Fruit fly (Drosophila melanogaster) whole organism, embryonic: Measurements from ENCODE around the gene Vha55.
A peak's percentile ranks its signal among the peaks of the same experiment; 100 is the strongest.

ENCODE experiments used
- Blimp-1 ChIP-seq: fragments of 200-800 bp; sonication (Bioruptor generic); optimal IDR thresholded peaks from 3 replicates; lab custom pipeline; 2018; ENCODE audit warnings: missing biosample characterization, missing genetic modification characterization, mild to moderate bottlenecking, moderate library complexity, missing genetic modification reagents
- CG1024 ChIP-seq: fragments of 200-800 bp; sonication (Bioruptor generic); IDR thresholded peaks from 2 replicates; pipeline ENCODE4 v1.3.6; 2022; ENCODE audit warnings: missing biosample characterization, missing genetic modification characterization
- CG10321 ChIP-seq: fragments of 200-800 bp; sonication (Bioruptor generic); IDR thresholded peaks from 2 replicates; pipeline ENCODE4 v1.3.6; 2022; ENCODE audit warnings: missing biosample characterization, missing genetic modification characterization
- CG10366 ChIP-seq: fragments of 200-800 bp; sonication (Bioruptor generic); IDR thresholded peaks from 2 replicates; pipeline ENCODE4 v1.3.6; 2022; ENCODE audit warnings: missing biosample characterization, missing genetic modification characterization
- CG12071 ChIP-seq: fragments of 200-800 bp; sonication (Bioruptor generic); optimal IDR thresholded peaks from 3 replicates; lab custom pipeline; 2018; ENCODE audit warnings: missing biosample characterization, mild to moderate bottlenecking, missing genetic modification characterization
- CG18599 ChIP-seq: fragments of 200-800 bp; sonication (Bioruptor generic); optimal IDR thresholded peaks from 3 replicates; lab custom pipeline; 2017; ENCODE audit warnings: missing biosample characterization, missing genetic modification characterization, mild to moderate bottlenecking, moderate library complexity, missing genetic modification reagents
- CG2120 ChIP-seq: fragments of 200-800 bp; sonication (Bioruptor generic); optimal IDR thresholded peaks from 3 replicates; lab custom pipeline; 2016; ENCODE audit warnings: missing biosample characterization, missing genetic modification characterization
- CG30431 ChIP-seq: fragments of 200-800 bp; sonication (Bioruptor generic); optimal IDR thresholded peaks from 2 replicates; lab custom pipeline; 2017; ENCODE audit warnings: missing biosample characterization, missing genetic modification characterization
- CG32532 ChIP-seq: fragments of 200-800 bp; sonication (Bioruptor generic); IDR thresholded peaks from 2 replicates; pipeline ENCODE4 v1.3.6; 2022; ENCODE audit warnings: missing biosample characterization, missing genetic modification characterization
- CG34376 ChIP-seq: fragments of 200-800 bp; sonication (Bioruptor generic); optimal IDR thresholded peaks from 2 replicates; lab custom pipeline; 2018; ENCODE audit warnings: missing biosample characterization, mild to moderate bottlenecking, missing genetic modification characterization
- CG3838 ChIP-seq: fragments of 200-800 bp; sonication (Bioruptor generic); optimal IDR thresholded peaks from 3 replicates; lab custom pipeline; 2016; ENCODE audit warnings: missing biosample characterization, missing genetic modification characterization
- CG6791 ChIP-seq: fragments of 200-800 bp; sonication (Bioruptor generic); IDR thresholded peaks from 3 replicates; pipeline ENCODE4 v1.3.6; 2022; ENCODE audit warnings: missing biosample characterization, missing genetic modification characterization; ENCODE audit not compliant: partially characterized antibody
- CG7372 ChIP-seq: fragments of 200-800 bp; sonication (Bioruptor generic); IDR thresholded peaks from 2 replicates; pipeline ENCODE4 v1.3.6; 2022; ENCODE audit warnings: missing biosample characterization, missing genetic modification characterization
- Chrac-16 ChIP-seq: fragments of 200-800 bp; sonication (Bioruptor generic); optimal IDR thresholded peaks from 3 replicates; lab custom pipeline; 2016; ENCODE audit warnings: missing biosample characterization, missing genetic modification characterization
- D ChIP-seq, 2 experiments: fragments of 200-800 bp in 1 of 2; fragments of >200 bp in 1 of 2; sonication (Bioruptor generic) in 1 of 2; optimal IDR thresholded peaks; 2 replicates in 1 of 2; 3 replicates in 1 of 2; lab custom pipeline; 2017; ENCODE audit warnings: mild to moderate bottlenecking in 1 of 2, missing biosample characterization in 1 of 2, missing genetic modification characterization in 1 of 2, missing genetic modification reagents in 1 of 2
- D19A ChIP-seq: fragments of 200-800 bp; optimal IDR thresholded peaks from 3 replicates; lab custom pipeline; 2019; ENCODE audit warnings: missing biosample characterization, mild to moderate bottlenecking, missing genetic modification characterization, moderate library complexity
- Dek ChIP-seq: fragments of 200-800 bp; sonication (Bioruptor generic); optimal IDR thresholded peaks from 3 replicates; lab custom pipeline; 2019; ENCODE audit warnings: missing biosample characterization, mild to moderate bottlenecking, missing genetic modification characterization, moderate library complexity
- Doc3 ChIP-seq: fragments of 200-800 bp; sonication (Bioruptor generic); IDR thresholded peaks from 3 replicates; pipeline ENCODE4 v1.3.6; 2022; ENCODE audit warnings: missing biosample characterization, missing genetic modification characterization; ENCODE audit not compliant: partially characterized antibody
- Dp ChIP-seq: fragments of 200-800 bp; sonication (Bioruptor generic); optimal IDR thresholded peaks from 2 replicates; lab custom pipeline; 2018; ENCODE audit warnings: missing biosample characterization, mild to moderate bottlenecking, missing genetic modification characterization, moderate library complexity
- E2f2 ChIP-seq: fragments of 200-800 bp; sonication (Bioruptor generic); IDR thresholded peaks from 2 replicates; pipeline ENCODE4 v1.3.6; 2022; ENCODE audit warnings: missing biosample characterization, missing genetic modification characterization
- Eip74EF ChIP-seq, 2 experiments: fragments of 200-800 bp in 1 of 2; fragments of >200 bp in 1 of 2; sonication (Bioruptor generic) in 1 of 2; optimal IDR thresholded peaks; 2 replicates each; lab custom pipeline; 2017 to 2019; ENCODE audit warnings: missing biosample characterization in 2 of 2, missing genetic modification characterization in 2 of 2, mild to moderate bottlenecking in 1 of 2, moderate library complexity in 1 of 2
- HLH4C ChIP-seq: fragments of 200-800 bp; sonication (Bioruptor generic); IDR thresholded peaks from 3 replicates; pipeline ENCODE4 v1.3.6; 2022; ENCODE audit warnings: missing biosample characterization, missing genetic modification characterization; ENCODE audit not compliant: partially characterized antibody
- Hey ChIP-seq: fragments of 200-800 bp; sonication (Bioruptor generic); optimal IDR thresholded peaks from 3 replicates; lab custom pipeline; 2018; ENCODE audit warnings: missing biosample characterization, mild to moderate bottlenecking, missing genetic modification characterization
- Hmr ChIP-seq: fragments of 200-800 bp; sonication (Bioruptor generic); optimal IDR thresholded peaks from 3 replicates; lab custom pipeline; 2017; ENCODE audit warnings: mild to moderate bottlenecking, missing biosample characterization, missing genetic modification reagents, missing genetic modification characterization
- Lpt ChIP-seq: fragments of >200 bp; optimal IDR thresholded peaks from 2 replicates; lab custom pipeline; 2018; ENCODE audit warnings: missing biosample characterization, missing genetic modification characterization
- MTF-1 ChIP-seq: fragments of 200-800 bp; sonication (Bioruptor generic); optimal IDR thresholded peaks from 2 replicates; lab custom pipeline; 2018; ENCODE audit warnings: missing biosample characterization, mild to moderate bottlenecking, missing genetic modification characterization, borderline replicate concordance
- Sin3A ChIP-seq: fragments of >200 bp; optimal IDR thresholded peaks from 2 replicates; lab custom pipeline; 2018
- Vsx1 ChIP-seq: fragments of 200-800 bp; sonication (Bioruptor generic); optimal IDR thresholded peaks from 2 replicates; lab custom pipeline; 2017; ENCODE audit warnings: missing biosample characterization, mild to moderate bottlenecking, missing genetic modification characterization, missing genetic modification reagents
- ab ChIP-seq: fragments of 200-800 bp; sonication (Bioruptor generic); optimal IDR thresholded peaks from 2 replicates; lab custom pipeline; 2016; ENCODE audit warnings: missing biosample characterization, missing genetic modification characterization
- btn ChIP-seq: fragments of 200-800 bp; sonication (Bioruptor generic); optimal IDR thresholded peaks from 2 replicates; lab custom pipeline; 2016; ENCODE audit warnings: missing biosample characterization, missing genetic modification characterization
- chn ChIP-seq: fragments of 200-800 bp; sonication (Bioruptor generic); optimal IDR thresholded peaks from 2 replicates; lab custom pipeline; 2016; ENCODE audit warnings: missing biosample characterization, missing genetic modification characterization
- ci ChIP-seq: fragments of 200-800 bp; sonication (Bioruptor generic); IDR thresholded peaks from 3 replicates; pipeline ENCODE4 v1.3.6; 2022; ENCODE audit warnings: missing biosample characterization, missing genetic modification characterization
- crp ChIP-seq, 2 experiments: fragments of 200-800 bp; sonication (Bioruptor generic); optimal IDR thresholded peaks; 2 replicates in 1 of 2; 3 replicates in 1 of 2; lab custom pipeline; 2017; ENCODE audit warnings: missing biosample characterization in 2 of 2, missing genetic modification characterization in 2 of 2, mild to moderate bottlenecking in 1 of 2, moderate library complexity in 1 of 2
- cwo ChIP-seq: fragments of 200-800 bp; sonication (Bioruptor generic); optimal IDR thresholded peaks from 3 replicates; lab custom pipeline; 2017; ENCODE audit warnings: missing biosample characterization, missing genetic modification characterization, mild to moderate bottlenecking, moderate library complexity, missing genetic modification reagents
- grau ChIP-seq: fragments of 200-800 bp; optimal IDR thresholded peaks from 3 replicates; lab custom pipeline; 2019; ENCODE audit warnings: missing biosample characterization, mild to moderate bottlenecking, missing genetic modification characterization, moderate library complexity
- gsb ChIP-seq: fragments of 200-800 bp; sonication (Bioruptor generic); IDR thresholded peaks from 2 replicates; pipeline ENCODE4 v1.3.6; 2022; ENCODE audit warnings: missing biosample characterization, missing genetic modification characterization
- hkb ChIP-seq, 2 experiments: fragments of 200-800 bp in 1 of 2; fragments of >200 bp in 1 of 2; sonication (Bioruptor generic) in 1 of 2; IDR thresholded peaks in 1 of 2; optimal IDR thresholded peaks in 1 of 2; 2 replicates each; pipeline versions ENCODE4 v1.3.6 to Lab custom; 2017 to 2022; ENCODE audit warnings: missing biosample characterization in 1 of 2, missing genetic modification characterization in 1 of 2
- lab ChIP-seq: fragments of 200-800 bp; sonication (Bioruptor generic); optimal IDR thresholded peaks from 3 replicates; lab custom pipeline; 2017; ENCODE audit warnings: missing biosample characterization, missing genetic modification characterization, mild to moderate bottlenecking, moderate library complexity, missing genetic modification reagents
- lilli ChIP-seq: fragments of 200-800 bp; sonication (Bioruptor generic); optimal IDR thresholded peaks from 3 replicates; lab custom pipeline; 2016; ENCODE audit warnings: missing biosample characterization, missing genetic modification characterization
- pb ChIP-seq: fragments of 200-800 bp; sonication (Bioruptor generic); optimal IDR thresholded peaks from 3 replicates; lab custom pipeline; 2016; ENCODE audit warnings: missing biosample characterization, missing genetic modification characterization
- peb ChIP-seq: fragments of 200-800 bp; sonication (Bioruptor generic); IDR thresholded peaks from 2 replicates; pipeline ENCODE4 v1.3.6; 2022; ENCODE audit warnings: missing biosample characterization, missing genetic modification characterization
- prd ChIP-seq, 3 experiments: fragments of >200 bp in 2 of 3; fragments of 200-800 bp in 1 of 3; sonication (Bioruptor generic) in 1 of 3; optimal IDR thresholded peaks in 2 of 3; IDR thresholded peaks in 1 of 3; 2 replicates in 2 of 3; 3 replicates in 1 of 3; pipeline versions ENCODE4 v1.3.6 to Lab custom; 2017 to 2022; ENCODE audit warnings: missing biosample characterization in 1 of 3, missing genetic modification characterization in 1 of 3
- sd ChIP-seq: fragments of 200-800 bp; sonication (Bioruptor generic); optimal IDR thresholded peaks from 3 replicates; lab custom pipeline; 2018; ENCODE audit warnings: missing biosample characterization, mild to moderate bottlenecking, missing genetic modification characterization, moderate library complexity
- slbo ChIP-seq: fragments of 200-800 bp; sonication (Bioruptor generic); IDR thresholded peaks from 2 replicates; pipeline ENCODE4 v1.3.6; 2022; ENCODE audit warnings: missing biosample characterization, missing genetic modification characterization
- sr ChIP-seq: fragments of 200-800 bp; sonication (Bioruptor generic); IDR thresholded peaks from 3 replicates; pipeline ENCODE4 v1.3.6; 2022; ENCODE audit warnings: missing biosample characterization, missing genetic modification characterization
- stwl ChIP-seq: fragments of 200-800 bp; sonication (Bioruptor generic); optimal IDR thresholded peaks from 3 replicates; lab custom pipeline; 2018; ENCODE audit warnings: missing biosample characterization, mild to moderate bottlenecking, missing genetic modification characterization, moderate library complexity
- tin ChIP-seq: fragments of 200-800 bp; sonication (Bioruptor generic); optimal IDR thresholded peaks from 3 replicates; lab custom pipeline; 2016; ENCODE audit warnings: missing biosample characterization, missing genetic modification characterization
- tio ChIP-seq: fragments of 200-800 bp; sonication (Bioruptor generic); optimal IDR thresholded peaks from 2 replicates; lab custom pipeline; 2017; ENCODE audit warnings: missing biosample characterization, missing genetic modification characterization, inconsistent platforms

Vha55 gene

DNA sequence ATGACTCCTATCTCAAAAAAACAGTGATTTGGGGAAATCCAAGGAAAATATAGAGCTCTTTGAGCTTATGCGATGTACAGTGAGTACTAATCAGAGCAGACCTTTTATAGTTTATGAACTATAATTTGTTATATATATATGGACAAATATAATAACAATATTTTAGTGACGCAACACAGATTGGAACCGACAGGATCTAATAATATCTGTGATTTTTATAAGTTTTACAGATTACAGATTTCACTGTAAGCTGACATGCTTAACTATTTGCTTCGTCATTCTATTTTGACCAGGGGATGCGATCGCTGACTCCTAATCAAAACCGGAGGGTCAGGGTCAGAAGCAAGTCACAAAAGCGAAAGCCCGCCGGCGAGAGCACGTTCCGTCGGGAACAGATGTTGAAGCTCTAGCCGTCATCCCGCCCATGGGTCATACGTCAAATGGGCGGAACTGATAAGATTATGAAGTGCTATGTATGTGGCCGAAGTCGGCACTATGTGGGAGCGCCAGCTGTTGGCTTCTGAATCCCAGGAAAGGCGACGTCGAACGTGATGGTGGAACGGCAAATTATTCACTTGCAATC, 46.5 kb upstream of the Vha55 start, which contains the start of gene Gnmt (continued):
- TF ChIP-seq CG10321 (GFP tag; lab: Robert Waterston, UW) (no peak), btn (GFP tag; lab: Kevin White, UChicago) (no peak), CG12071 (GFP tag; lab: Kevin White, UChicago) (no peak), slbo (GFP tag; lab: Robert Waterston, UW) (no peak), CG7372 (no peak), tio (no peak), Chrac-16 (GFP tag; lab: Kevin White, UChicago) (no peak), ci (GFP tag; lab: Robert Waterston, UW) (0 out of 3 replicates have a peak, but pooled peaks have one; percentile 16), gsb (GFP tag; lab: Robert Waterston, UW) (no peak), lab (GFP tag; lab: Kevin White, UChicago) (peak; percentile 22), CG18599 (peak; percentile 70), peb (no peak), hkb (optimal IDR thresholded peaks at IDR 0.05; lab: Kevin White, UChicago) (no peak), hkb (GFP tag; IDR thresholded peaks at IDR 0.05; lab: Robert Waterston, UW) (0 out of 2 replicates have a peak, but pooled peaks have one; percentile 9), Dp (no peak), cwo (GFP tag; lab: Kevin White, UChicago) (peak; percentile 86), Eip74EF (GFP tag; optimal IDR thresholded peaks at IDR 0.05; lab: Kevin White, UChicago) (no peak), crp (GFP tag; optimal IDR thresholded peaks at IDR 0.05; lab: Kevin White, UChicago) (no peak), pb (GFP tag; lab: Kevin White, UChicago) (no peak), tin (GFP tag; lab: Kevin White, UChicago) (no peak), CG6791 (no peak), lilli (no peak), Vsx1 (no peak), grau (tag; lab: Kevin White, UChicago) (peak; percentile 78), prd (optimal IDR thresholded peaks at IDR 0.05; lab: Kevin White, UChicago) (no peak), prd (GFP tag; IDR thresholded peaks at IDR 0.05; lab: Robert Waterston, UW) (0 out of 3 replicates have a peak, but pooled peaks have one; percentile 12), Hey (tag; lab: Kevin White, UChicago) (no peak), CG3838 (GFP tag; lab: Kevin White, UChicago) (no peak), E2f2 (GFP tag; lab: Robert Waterston, UW) (no peak), sd (tag; lab: Kevin White, UChicago) (no peak), CG34376 (GFP tag; lab: Kevin White, UChicago) (peak; percentile 78), Hmr (GFP tag; lab: Kevin White, UChicago) (peak; percentile 21), HLH4C (no peak), stwl (tag; lab: Kevin White, UChicago) (no peak), CG2120 (GFP tag; lab: Kevin White, UChicago) (peak; percentile 16), chn (no peak), CG30431 (GFP tag; lab: Kevin White, UChicago) (no peak), CG32532 (peak; percentile 33; the same call in 1 of the 2 replicates), MTF-1 (GFP tag; lab: Kevin White, UChicago) (no peak), sr (GFP tag; lab: Robert Waterston, UW) (no peak), D19A (tag; lab: Kevin White, UChicago) (no peak), D (optimal IDR thresholded peaks at IDR 0.05; lab: Kevin White, UChicago) (no peak), D (GFP tag; optimal IDR thresholded peaks at IDR 0.05; lab: Kevin White, UChicago) (no peak), CG1024 (GFP tag; lab: Robert Waterston, UW) (no peak), Doc3 (no peak), Lpt (no peak), Sin3A (no peak), ab (GFP tag; lab: Kevin White, UChicago) (no peak), Blimp-1 (GFP tag; lab: Kevin White, UChicago) (peak; percentile 5), Dek (no peak), CG10366 (GFP tag; lab: Robert Waterston, UW) (no peak)
